Fruit fly (Drosophila melanogaster) S2 (cell line): ENCODE data around the gene CG31810.

Source experiments
- CG8478 ChIP-seq: fragments of >200 bp; optimal IDR thresholded peaks from 2 replicates; lab custom pipeline; 2018
- CTCF ChIP-seq, 2 experiments: fragments of >200 bp; optimal IDR thresholded peaks; 2 replicates each; lab custom pipeline; 2018

DNA sequence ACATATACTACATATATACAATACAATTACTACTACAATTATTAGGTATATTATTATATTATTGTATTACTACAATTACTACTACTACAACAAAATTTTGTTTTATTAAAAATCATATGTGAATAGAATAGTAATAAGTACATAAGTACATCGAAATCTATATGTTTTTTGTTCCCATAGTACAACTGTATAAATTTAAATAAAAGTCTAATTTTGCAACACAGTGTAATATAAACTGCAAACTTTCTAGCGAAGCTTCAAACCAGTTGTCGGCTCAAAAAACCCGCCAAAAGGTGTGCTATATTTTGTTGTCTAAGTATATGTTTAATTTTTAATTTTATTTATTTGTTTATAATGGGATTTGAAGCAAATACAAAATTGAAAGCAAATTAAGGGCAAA, 7.4 kb upstream of the CG31810 start:
- TF ChIP-seq CG8478 (lab: Kevin White, UChicago) (no peak), CTCF (optimal IDR thresholded peaks at IDR 0.05; lab: Kevin White, UChicago) (no peak)
